Worm (Caenorhabditis elegans) whole organism, L4 larva: ENCODE results near the gene K07H8.2.

Experiments used
- F49E8.2 ChIP-seq: sonication (generic microtip); optimal IDR thresholded peaks from 2 replicates; lab custom pipeline; 2016; ENCODE audit warnings: missing compliant biosample characterization, mild to moderate bottlenecking, missing genetic modification characterization, borderline replicate concordance
- T20F7.1 ChIP-seq: fragments of 200-800 bp; sonication (Bioruptor generic); optimal IDR thresholded peaks from 2 replicates; lab custom pipeline; 2018; ENCODE audit warnings: mild to moderate bottlenecking, missing genetic modification characterization, missing compliant biosample characterization
- Y105C5A.15 ChIP-seq: fragments of 200-800 bp; sonication (Bioruptor generic); IDR thresholded peaks from 2 replicates; pipeline ENCODE4 v1.3.6; 2022; ENCODE audit warnings: missing genetic modification characterization, missing compliant biosample characterization
- Y48G9A.11 ChIP-seq: fragments of 200-800 bp; sonication (Bioruptor generic); IDR thresholded peaks from 2 replicates; pipeline ENCODE4 v1.3.6; 2022; ENCODE audit warnings: missing genetic modification reagents, missing genetic modification characterization, missing compliant biosample characterization
- aly-2 ChIP-seq: sonication (generic microtip); optimal IDR thresholded peaks from 2 replicates; lab custom pipeline; 2018; ENCODE audit warnings: missing biosample characterization, missing genetic modification characterization
- ama-1 ChIP-seq: fragments of 150-350 bp; optimal IDR thresholded peaks from 2 replicates; lab custom pipeline; 2014; ENCODE audit warnings: inconsistent platforms, mixed read lengths
- ceh-28 ChIP-seq: fragments of 150-350 bp; optimal IDR thresholded peaks from 2 replicates; lab custom pipeline; 2014; ENCODE audit warnings: missing biosample characterization, missing genetic modification reagents, missing genetic modification characterization
- cey-2 ChIP-seq: sonication (generic microtip); optimal IDR thresholded peaks from 3 replicates; lab custom pipeline; 2017; ENCODE audit warnings: missing genetic modification characterization, mild to moderate bottlenecking, missing compliant biosample characterization, antibody characterized with exemption, borderline replicate concordance; ENCODE audit not compliant: insufficient read depth
- daf-19 ChIP-seq: fragments of 200-800 bp; sonication (Bioruptor generic); conservative IDR thresholded peaks from 2 replicates; pipeline ENCODE4 v1.3.6; 2022; ENCODE audit warnings: missing genetic modification characterization, missing compliant biosample characterization
- dmd-6 ChIP-seq: fragments of 200-800 bp; sonication (Bioruptor generic); IDR thresholded peaks from 2 replicates; pipeline ENCODE4 v1.3.6; 2022; ENCODE audit warnings: missing genetic modification reagents, missing genetic modification characterization, missing compliant biosample characterization
- dpl-1 ChIP-seq: fragments of 150-350 bp; optimal IDR thresholded peaks from 2 replicates; lab custom pipeline; 2014; ENCODE audit warnings: missing biosample characterization, missing genetic modification reagents, missing genetic modification characterization
- egl-43 ChIP-seq: fragments of 200-800 bp; sonication (Bioruptor generic); IDR thresholded peaks from 2 replicates; pipeline ENCODE4 v1.3.6; 2022; ENCODE audit warnings: missing genetic modification reagents, missing genetic modification characterization, missing compliant biosample characterization
- hlh-11 ChIP-seq: fragments of 200-800 bp; sonication (Bioruptor generic); optimal IDR thresholded peaks from 2 replicates; lab custom pipeline; 2018; ENCODE audit warnings: mild to moderate bottlenecking, missing genetic modification characterization, missing compliant biosample characterization
- lim-7 ChIP-seq: fragments of 200-800 bp; sonication (Bioruptor generic); IDR thresholded peaks from 2 replicates; pipeline ENCODE4 v1.3.6; 2022; ENCODE audit warnings: missing genetic modification characterization, missing compliant biosample characterization
- lin-1 ChIP-seq: fragments of 200-800 bp; sonication (Bioruptor generic); IDR thresholded peaks from 2 replicates; pipeline ENCODE4 v1.3.6; 2022; ENCODE audit warnings: missing genetic modification reagents, missing genetic modification characterization, missing compliant biosample characterization
- lin-13 ChIP-seq: fragments of 150-350 bp; optimal IDR thresholded peaks from 2 replicates; lab custom pipeline; 2014; ENCODE audit warnings: missing biosample characterization, missing genetic modification reagents, missing genetic modification characterization
- lin-15B ChIP-seq: fragments of 150-350 bp; sonication (generic microtip); optimal IDR thresholded peaks from 3 replicates; lab custom pipeline; 2014; ENCODE audit warnings: missing biosample characterization, missing genetic modification characterization
- lin-38 ChIP-seq: fragments of 200-800 bp; sonication (Bioruptor generic); IDR thresholded peaks from 2 replicates; pipeline ENCODE4 v1.3.6; 2022; ENCODE audit warnings: missing genetic modification reagents, missing genetic modification characterization, missing compliant biosample characterization
- lir-3 ChIP-seq: sonication (generic microtip); optimal IDR thresholded peaks from 2 replicates; lab custom pipeline; 2016; ENCODE audit warnings: mild to moderate bottlenecking, missing genetic modification characterization, missing compliant biosample characterization
- madf-9 ChIP-seq: fragments of 200-800 bp; sonication (Bioruptor generic); conservative IDR thresholded peaks from 2 replicates; pipeline ENCODE4 v1.3.6; 2022; ENCODE audit warnings: missing genetic modification reagents, missing genetic modification characterization, missing compliant biosample characterization
- mep-1 ChIP-seq: fragments of 150-350 bp; sonication (generic microtip); optimal IDR thresholded peaks from 3 replicates; lab custom pipeline; 2014; ENCODE audit warnings: missing biosample characterization, missing genetic modification characterization
- mxl-2 ChIP-seq: fragments of 200-800 bp; sonication (Bioruptor generic); conservative IDR thresholded peaks from 2 replicates; pipeline ENCODE4 v1.3.6; 2022; ENCODE audit warnings: missing genetic modification reagents, missing genetic modification characterization, missing compliant biosample characterization
- nhr-111 ChIP-seq: fragments of 200-800 bp; sonication (Bioruptor generic); optimal IDR thresholded peaks from 2 replicates; lab custom pipeline; 2018; ENCODE audit warnings: mild to moderate bottlenecking, missing genetic modification characterization, missing compliant biosample characterization
- nhr-237 ChIP-seq: sonication (generic microtip); optimal IDR thresholded peaks from 2 replicates; lab custom pipeline; 2017; ENCODE audit warnings: missing biosample characterization, missing genetic modification characterization
- nhr-41 ChIP-seq: fragments of 200-800 bp; sonication (Bioruptor generic); IDR thresholded peaks from 2 replicates; pipeline ENCODE4 v1.3.6; 2022; ENCODE audit warnings: missing genetic modification reagents, missing genetic modification characterization, missing compliant biosample characterization
- rbr-2 ChIP-seq: sonication (generic microtip); optimal IDR thresholded peaks from 2 replicates; lab custom pipeline; 2016; ENCODE audit warnings: missing genotype, missing genetic modification characterization, missing compliant biosample characterization
- set-16 ChIP-seq: fragments of 200-800 bp; sonication (Bioruptor generic); IDR thresholded peaks from 2 replicates; pipeline ENCODE4 v1.3.6; 2022; ENCODE audit warnings: missing genetic modification reagents, missing genetic modification characterization, missing compliant biosample characterization
- skn-1 ChIP-seq: fragments of 150-350 bp; optimal IDR thresholded peaks from 2 replicates; lab custom pipeline; 2014; ENCODE audit warnings: missing biosample characterization, missing genetic modification characterization
- tag-97 ChIP-seq: fragments of 200-800 bp; sonication (Bioruptor generic); IDR thresholded peaks from 2 replicates; pipeline ENCODE4 v1.3.6; 2022; ENCODE audit warnings: missing genetic modification characterization, missing compliant biosample characterization
- unc-62 ChIP-seq, 3 experiments: fragments of 150-350 bp in 1 of 3; sonication (generic microtip); optimal IDR thresholded peaks in 2 of 3; peaks in 1 of 3; 1 replicate in 1 of 3; 2 replicates in 2 of 3; lab custom pipeline; 2014 to 2017; ENCODE audit warnings: missing biosample characterization in 3 of 3, missing genetic modification characterization in 3 of 3, missing genetic modification reagents in 3 of 3, missing genotype in 1 of 3
- vab-7 ChIP-seq: fragments of 200-800 bp; sonication (Bioruptor generic); IDR thresholded peaks from 2 replicates; pipeline ENCODE4 v1.3.6; 2022; ENCODE audit warnings: missing genetic modification reagents, missing genetic modification characterization, missing compliant biosample characterization
- zfp-3 ChIP-seq: fragments of 200-800 bp; sonication (Bioruptor generic); conservative IDR thresholded peaks from 2 replicates; pipeline ENCODE4 v1.3.6; 2022; ENCODE audit warnings: missing genetic modification reagents, missing genetic modification characterization, missing compliant biosample characterization
- zip-2 ChIP-seq: fragments of 150-350 bp; optimal IDR thresholded peaks from 2 replicates; lab custom pipeline; 2014; ENCODE audit warnings: missing biosample characterization, missing genetic modification characterization
- ztf-7 ChIP-seq: fragments of 150-350 bp; optimal IDR thresholded peaks from 2 replicates; lab custom pipeline; 2014; ENCODE audit warnings: missing biosample characterization, missing genetic modification characterization

Gene K07H8.2

DNA sequence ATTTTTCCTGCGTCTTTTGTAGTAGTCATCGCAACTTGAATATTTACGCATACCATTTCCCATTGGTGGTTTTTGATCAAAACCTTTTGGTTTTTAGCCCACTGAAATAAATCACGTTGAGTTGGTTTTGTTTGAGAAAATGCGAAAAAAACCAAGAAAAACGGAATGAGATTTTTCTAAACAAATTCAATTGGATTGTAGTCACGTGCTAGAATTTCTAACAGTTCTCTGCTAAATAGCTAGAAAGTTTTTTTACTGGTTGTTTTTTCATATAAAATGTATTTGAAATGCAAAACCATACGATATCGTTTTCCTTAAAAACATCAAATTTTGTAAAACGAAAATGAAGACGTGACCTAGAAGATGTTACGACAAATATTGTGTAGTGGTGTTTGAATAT is 14.7 kb upstream of the K07H8.2 start, which contains the start of gene K07H8.12:
Gene K07H8.12 (minus strand): TSS at position 101 of the 400 bp plus-strand sequence.
- TF ChIP-seq daf-19 (GFP tag; lab: Robert Waterston, UW) (no peak), tag-97 (GFP tag; lab: Robert Waterston, UW) (no peak), vab-7 (no peak), mep-1 (tag; lab: Kevin White, UChicago) (no peak), dpl-1 (GFP tag; lab: Kevin White, UChicago) (no peak), nhr-41 (no peak), ama-1 (lab: Kevin White, UChicago) (no peak), T20F7.1 (GFP tag; lab: Kevin White, UChicago) (no peak), lin-15B (tag; lab: Kevin White, UChicago) (no peak), ceh-28 (tag; lab: Kevin White, UChicago) (no peak), unc-62 (GFP tag; optimal IDR thresholded peaks at IDR 0.05 in 1 of 2; lab: Kevin White, UChicago) (no peak), unc-62 (tag; optimal IDR thresholded peaks at IDR 0.05; lab: Kevin White, UChicago) (no peak), Y48G9A.11 (no peak), mxl-2 (no peak), zfp-3 (no peak), madf-9 (GFP tag; lab: Robert Waterston, UW) (no peak), nhr-237 (tag; lab: Kevin White, UChicago) (no peak), zip-2 (no peak), ztf-7 (tag; lab: Kevin White, UChicago) (no peak)

DNA sequence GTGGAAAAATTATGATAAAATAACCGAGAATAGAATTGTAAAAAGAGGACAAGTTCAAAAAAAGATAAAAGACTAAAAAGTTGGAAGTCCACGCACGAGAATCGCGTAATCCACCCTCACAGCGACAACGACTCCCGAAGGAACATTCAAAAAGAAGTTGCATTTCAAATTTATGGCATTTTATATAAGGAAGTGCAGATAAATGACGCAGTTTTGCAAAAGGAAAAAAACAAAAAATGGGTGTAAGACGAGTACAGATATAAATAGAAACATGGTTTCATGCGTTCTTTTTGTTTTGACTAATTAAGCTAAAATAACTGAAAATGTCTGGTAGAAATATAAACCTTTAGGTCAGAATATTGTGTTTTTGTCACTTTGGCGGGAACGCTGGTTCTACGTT is 8.1 kb upstream of the K07H8.2 start:
- no peak for TF ChIP-seq zfp-3
- TF ChIP-seq nhr-111 (GFP tag; lab: Kevin White, UChicago) = no peak
- TF ChIP-seq unc-62 (GFP tag; optimal IDR thresholded peaks at IDR 0.05 in 1 of 2; lab: Kevin White, UChicago) = peak in 1 of 2 experiments; percentile 80
- TF ChIP-seq unc-62 (tag; optimal IDR thresholded peaks at IDR 0.05; lab: Kevin White, UChicago) = no peak
- no peak for TF ChIP-seq Y48G9A.11

- TF ChIP-seq nhr-237 (tag; lab: Kevin White, UChicago) (no peak), dmd-6 (no peak), lin-38 (GFP tag; lab: Robert Waterston, UW) (no peak; the same call in 1 of the 2 replicates), lin-15B (tag; lab: Kevin White, UChicago) (no peak), hlh-11 (tag; lab: Kevin White, UChicago) (no peak), aly-2 (tag; lab: Kevin White, UChicago) (no peak), Y105C5A.15 (GFP tag; lab: Robert Waterston, UW) (0 out of 2 replicates have a peak, but pooled peaks have one; percentile 15), cey-2 (tag; lab: Kevin White, UChicago) (no peak), F49E8.2 (peak; percentile 42)
Observed at ce11 chrIV:8286352-8286751, 5.0 kb upstream of the K07H8.2 start, which contains the start of gene K07H8.9. Gene K07H8.9 (minus strand): TSS chrIV:8286476.

DNA sequence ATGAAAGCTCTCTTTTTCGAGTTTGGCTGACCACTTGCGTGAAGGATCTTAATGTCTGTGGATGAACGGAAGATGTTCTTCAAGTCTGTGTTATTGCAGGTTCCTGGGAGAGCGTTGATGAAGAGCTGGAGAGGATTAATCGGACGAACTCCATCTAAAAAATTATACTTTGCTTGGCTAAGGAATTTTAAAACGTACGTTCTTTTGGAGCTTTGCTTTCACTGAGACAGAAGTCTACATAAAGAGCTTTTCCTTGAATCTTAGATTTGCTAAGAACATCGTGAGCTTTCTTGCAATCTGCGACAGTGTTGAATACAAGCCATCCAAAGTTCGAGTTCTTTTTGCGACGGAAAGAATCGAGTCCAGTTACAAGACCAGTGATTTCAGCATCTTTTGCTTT is 4.0 kb upstream of the K07H8.2 start:
- TF ChIP-seq lim-7 (GFP tag; lab: Robert Waterston, UW) (no peak), hlh-11 (tag; lab: Kevin White, UChicago) (no peak), unc-62 (GFP tag; optimal IDR thresholded peaks at IDR 0.05 in 1 of 2; lab: Kevin White, UChicago) (peak in 1 of 2 experiments; percentile 96), unc-62 (tag; optimal IDR thresholded peaks at IDR 0.05; lab: Kevin White, UChicago) (no peak), ztf-7 (tag; lab: Kevin White, UChicago) (no peak), lir-3 (tag; lab: Kevin White, UChicago) (no peak), rbr-2 (tag; lab: Kevin White, UChicago) (no peak)
- TF ChIP-seq, all 104 proteins: peak for 1

DNA sequence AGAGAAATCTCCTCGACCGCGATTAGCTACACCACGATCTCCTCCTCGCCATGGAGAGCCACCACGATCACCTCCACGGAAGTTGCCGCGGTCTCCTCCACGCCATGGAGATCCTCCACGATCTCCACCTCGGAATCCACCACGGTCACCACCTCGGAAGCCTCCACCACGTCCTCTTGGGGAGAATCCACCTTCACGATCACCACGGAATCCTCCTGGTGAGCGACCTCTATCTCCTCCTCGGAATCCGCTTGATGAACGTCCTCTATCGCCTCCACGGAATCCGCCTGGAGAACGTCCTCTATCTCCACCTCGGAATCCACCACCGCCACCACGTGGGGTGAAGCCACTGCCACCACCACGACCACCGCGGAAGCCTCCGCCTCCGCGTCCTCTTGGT is 2.2 kb upstream of the K07H8.2 start:
- TF ChIP-seq lim-7 (GFP tag; lab: Robert Waterston, UW) (no peak), lin-1 (GFP tag; lab: Robert Waterston, UW) (0 out of 2 replicates have a peak, but pooled peaks have one; percentile 8), lin-13 (GFP tag; lab: Kevin White, UChicago) (no peak), skn-1 (tag; lab: Kevin White, UChicago) (no peak), egl-43 (GFP tag; lab: Robert Waterston, UW) (0 out of 2 replicates have a peak, but pooled peaks have one; percentile 51), set-16 (GFP tag; lab: Robert Waterston, UW) (peak; percentile 94)
